Worm (Caenorhabditis elegans) whole organism, young adult: ENCODE data around the gene evl-14.
A peak's percentile ranks its signal among the peaks of the same experiment; 100 is the strongest.

Experiments used
- D2030.7 ChIP-seq: fragments of 200-800 bp; sonication (Bioruptor generic); IDR thresholded peaks from 2 replicates; pipeline ENCODE4 v1.3.6; 2022; ENCODE audit warnings: missing genetic modification reagents, missing genetic modification characterization, missing compliant biosample characterization
- F57C9.4 ChIP-seq: sonication (generic microtip); optimal IDR thresholded peaks from 2 replicates; lab custom pipeline; 2017; ENCODE audit warnings: mild to moderate bottlenecking, missing genetic modification characterization, missing compliant biosample characterization
- K12H6.12 ChIP-seq: fragments of 200-800 bp; sonication (Bioruptor generic); optimal IDR thresholded peaks from 2 replicates; lab custom pipeline; 2018; ENCODE audit warnings: mild to moderate bottlenecking, missing genetic modification characterization, missing compliant biosample characterization
- T07F8.4 ChIP-seq: sonication (generic microtip); optimal IDR thresholded peaks from 2 replicates; lab custom pipeline; 2016; ENCODE audit warnings: mild to moderate bottlenecking, missing genetic modification characterization, moderate library complexity, missing compliant biosample characterization
- T26A5.8 ChIP-seq: sonication (generic microtip); optimal IDR thresholded peaks from 2 replicates; lab custom pipeline; 2016; ENCODE audit warnings: missing genetic modification characterization, missing compliant biosample characterization
- ZK185.1 ChIP-seq: sonication (generic microtip); optimal IDR thresholded peaks from 2 replicates; lab custom pipeline; 2016; ENCODE audit warnings: mild to moderate bottlenecking, missing genetic modification characterization, missing compliant biosample characterization; ENCODE audit not compliant: poor library complexity, severe bottlenecking
- aptf-2 ChIP-seq: fragments of 200-800 bp; sonication (Bioruptor generic); conservative IDR thresholded peaks from 2 replicates; pipeline ENCODE4 v1.3.6; 2022; ENCODE audit warnings: missing genetic modification reagents, missing genetic modification characterization, missing compliant biosample characterization
- aptf-3 ChIP-seq: fragments of 200-800 bp; sonication (Bioruptor generic); IDR thresholded peaks from 2 replicates; pipeline ENCODE4 v1.3.6; 2022; ENCODE audit warnings: missing genetic modification characterization, missing compliant biosample characterization
- atf-7 ChIP-seq: sonication (generic microtip); optimal IDR thresholded peaks from 2 replicates; lab custom pipeline; 2017; ENCODE audit warnings: mild to moderate bottlenecking, missing genetic modification characterization, missing compliant biosample characterization
- athp-1 ChIP-seq: sonication (generic microtip); optimal IDR thresholded peaks from 2 replicates; lab custom pipeline; 2017; ENCODE audit warnings: mild to moderate bottlenecking, missing genetic modification characterization, missing compliant biosample characterization
- cebp-1 ChIP-seq, 2 experiments: fragments of 200-800 bp in 1 of 2; sonication (Bioruptor generic) in 1 of 2; sonication (generic microtip) in 1 of 2; IDR thresholded peaks in 1 of 2; optimal IDR thresholded peaks in 1 of 2; 2 replicates each; pipeline versions ENCODE4 v1.3.6 to Lab custom; 2017 to 2022; ENCODE audit warnings: missing compliant biosample characterization in 2 of 2, missing genetic modification characterization in 2 of 2, mild to moderate bottlenecking in 1 of 2, missing genetic modification reagents in 1 of 2, moderate library complexity in 1 of 2
- dpl-1 ChIP-seq: fragments of 150-350 bp; optimal IDR thresholded peaks from 2 replicates; lab custom pipeline; 2014; ENCODE audit warnings: missing biosample characterization, missing genetic modification reagents, missing genetic modification characterization
- egrh-3 ChIP-seq: fragments of 200-800 bp; sonication (Bioruptor generic); IDR thresholded peaks from 2 replicates; pipeline ENCODE4 v1.3.6; 2022; ENCODE audit warnings: missing genetic modification reagents, missing genetic modification characterization, missing compliant biosample characterization
- ekl-4 ChIP-seq: fragments of 200-800 bp; sonication (Bioruptor generic); IDR thresholded peaks from 2 replicates; pipeline ENCODE4 v1.3.6; 2022; ENCODE audit warnings: missing genetic modification reagents, missing genetic modification characterization, missing compliant biosample characterization
- him-1 ChIP-seq: sonication (generic microtip); optimal IDR thresholded peaks from 2 replicates; lab custom pipeline; 2016; ENCODE audit warnings: missing genotype, missing genetic modification reagents, missing genetic modification characterization, missing compliant biosample characterization
- hlh-26 ChIP-seq: fragments of 200-800 bp; sonication (Bioruptor generic); conservative IDR thresholded peaks from 2 replicates; pipeline ENCODE4 v1.3.6; 2022; ENCODE audit warnings: missing genetic modification reagents, missing genetic modification characterization, missing compliant biosample characterization
- hmg-1.2 ChIP-seq: fragments of 200-800 bp; sonication (Bioruptor generic); IDR thresholded peaks from 2 replicates; pipeline ENCODE4 v1.3.6; 2022; ENCODE audit warnings: missing genetic modification reagents, missing genetic modification characterization, missing compliant biosample characterization
- lag-1 ChIP-seq: fragments of 200-800 bp; sonication (Bioruptor generic); IDR thresholded peaks from 2 replicates; pipeline ENCODE4 v1.3.6; 2022; ENCODE audit warnings: missing genetic modification reagents, missing genetic modification characterization, missing compliant biosample characterization
- lin-54 ChIP-seq: fragments of 200-800 bp; sonication (Bioruptor generic); optimal IDR thresholded peaks from 2 replicates; lab custom pipeline; 2018; ENCODE audit warnings: mild to moderate bottlenecking, missing genetic modification characterization, missing compliant biosample characterization
- madf-10 ChIP-seq: sonication (generic microtip); optimal IDR thresholded peaks from 2 replicates; lab custom pipeline; 2016; ENCODE audit warnings: mild to moderate bottlenecking, missing genetic modification characterization, missing compliant biosample characterization
- madf-6 ChIP-seq: fragments of 200-800 bp; sonication (Bioruptor generic); IDR thresholded peaks from 2 replicates; pipeline ENCODE4 v1.3.6; 2022; ENCODE audit warnings: missing genetic modification reagents, missing genetic modification characterization, missing compliant biosample characterization
- mcd-1 ChIP-seq: fragments of 200-800 bp; sonication (Bioruptor generic); IDR thresholded peaks from 2 replicates; pipeline ENCODE4 v1.3.6; 2022; ENCODE audit warnings: missing genetic modification reagents, missing genetic modification characterization, missing compliant biosample characterization
- mes-4 ChIP-seq: sonication (generic microtip); optimal IDR thresholded peaks from 2 replicates; lab custom pipeline; 2016; ENCODE audit warnings: missing genotype, missing genetic modification characterization, missing compliant biosample characterization
- nfya-2 ChIP-seq: fragments of 200-800 bp; sonication (Bioruptor generic); IDR thresholded peaks from 2 replicates; pipeline ENCODE4 v1.3.6; 2022; ENCODE audit warnings: missing genetic modification reagents, missing genetic modification characterization, missing compliant biosample characterization
- pbrm-1 ChIP-seq: fragments of 200-800 bp; sonication (Bioruptor generic); IDR thresholded peaks from 2 replicates; pipeline ENCODE4 v1.3.6; 2022; ENCODE audit warnings: missing genetic modification reagents, missing genetic modification characterization, missing compliant biosample characterization
- pha-4 ChIP-seq: fragments of 150-350 bp; sonication (generic microtip); optimal IDR thresholded peaks from 2 replicates; lab custom pipeline; 2014; ENCODE audit warnings: missing biosample characterization, missing genetic modification reagents, missing genetic modification characterization
- sea-2 ChIP-seq: fragments of 200-800 bp; sonication (Bioruptor generic); IDR thresholded peaks from 2 replicates; pipeline ENCODE4 v1.3.6; 2022; ENCODE audit warnings: missing genetic modification characterization, missing compliant biosample characterization
- snpc-4 ChIP-seq, 5 experiments: fragments of 150-350 bp in 1 of 5; sonication (generic microtip) in 4 of 5; optimal IDR thresholded peaks; 2 replicates each; lab custom pipeline; 2014 to 2018; ENCODE audit warnings: missing genetic modification characterization in 5 of 5, missing biosample characterization in 3 of 5, antibody characterized with exemption in 2 of 5, mild to moderate bottlenecking in 2 of 5, missing compliant biosample characterization in 2 of 5, missing genotype in 2 of 5, moderate library complexity in 2 of 5, missing genetic modification reagents in 1 of 5
- somi-1 ChIP-seq: fragments of 200-800 bp; sonication (Bioruptor generic); optimal IDR thresholded peaks from 2 replicates; lab custom pipeline; 2018; ENCODE audit warnings: mild to moderate bottlenecking, missing genetic modification characterization, missing compliant biosample characterization
- sptf-2 ChIP-seq: fragments of 200-800 bp; sonication (Bioruptor generic); optimal IDR thresholded peaks from 2 replicates; lab custom pipeline; 2018; ENCODE audit warnings: mild to moderate bottlenecking, missing genetic modification characterization, missing compliant biosample characterization
- tlf-1 ChIP-seq: fragments of 200-800 bp; sonication (Bioruptor generic); optimal IDR thresholded peaks from 2 replicates; lab custom pipeline; 2018; ENCODE audit warnings: mild to moderate bottlenecking, missing genetic modification characterization, missing compliant biosample characterization
- zfh-2 ChIP-seq: fragments of 200-800 bp; sonication (Bioruptor generic); conservative IDR thresholded peaks from 2 replicates; pipeline ENCODE4 v1.3.6; 2022; ENCODE audit warnings: missing genetic modification reagents, missing genetic modification characterization, missing compliant biosample characterization
- ztf-26 ChIP-seq: sonication (generic microtip); optimal IDR thresholded peaks from 2 replicates; lab custom pipeline; 2017; ENCODE audit warnings: missing genetic modification characterization, missing compliant biosample characterization

The evl-14 gene

ce11 chrIII:4281955-4282618 lies 30.8 kb downstream of the evl-14 start (continued):
- no peak for TF ChIP-seq mes-4 (tag; lab: Kevin White, UChicago)
- no peak for TF ChIP-seq hlh-26 (GFP tag; lab: Robert Waterston, UW)
- TF ChIP-seq pha-4, result peak; percentile 26
- TF ChIP-seq atf-7 (tag; lab: Kevin White, UChicago), result peak; percentile 100
- TF ChIP-seq lag-1, result peak; percentile 91; the same call in 1 of the 2 replicates
- peak; percentile 86; the same call in 1 of the 2 replicates for TF ChIP-seq sea-2 (GFP tag; lab: Robert Waterston, UW)
- TF ChIP-seq somi-1, result peak; percentile 100

- no peak for TF ChIP-seq pbrm-1
- no peak for TF ChIP-seq T26A5.8
- no peak for TF ChIP-seq lin-54 (GFP tag; lab: Kevin White, UChicago)
- TF ChIP-seq ztf-26 (tag; lab: Kevin White, UChicago), result no peak
- TF ChIP-seq snpc-4 (GFP tag; optimal IDR thresholded peaks at IDR 0.05; lab: Kevin White, UChicago), result no peak
- no peak for TF ChIP-seq snpc-4 (tag; optimal IDR thresholded peaks at IDR 0.05; lab: Kevin White, UChicago)
- TF ChIP-seq egrh-3 (GFP tag; lab: Robert Waterston, UW), result peak; percentile 66; the same call in 1 of the 2 replicates
- no peak for TF ChIP-seq F57C9.4
- TF ChIP-seq madf-6 (GFP tag; lab: Robert Waterston, UW), result 0 out of 2 replicates have a peak, but pooled peaks have one; percentile 6
- TF ChIP-seq aptf-2, result peak; percentile 56; the same call in 1 of the 2 replicates
- no peak for TF ChIP-seq sptf-2
- TF ChIP-seq ekl-4 (GFP tag; lab: Robert Waterston, UW), result no peak
- no peak for TF ChIP-seq tlf-1 (GFP tag; lab: Kevin White, UChicago)
- peak; percentile 29; the same call in 1 of the 2 replicates for TF ChIP-seq mcd-1 (GFP tag; lab: Robert Waterston, UW)
- TF ChIP-seq athp-1 (tag; lab: Kevin White, UChicago), result no peak
- TF ChIP-seq K12H6.12 (tag; lab: Kevin White, UChicago), result peak; percentile 3
- TF ChIP-seq zfh-2 (GFP tag; lab: Robert Waterston, UW), result peak; percentile 93
- 0 out of 2 replicates have a peak, but pooled peaks have one; percentile 39 for TF ChIP-seq hmg-1.2 (GFP tag; lab: Robert Waterston, UW)
- TF ChIP-seq cebp-1 (GFP tag; IDR thresholded peaks at IDR 0.05; lab: Robert Waterston, UW), result no peak
- peak; percentile 41 for TF ChIP-seq cebp-1 (tag; optimal IDR thresholded peaks at IDR 0.05; lab: Kevin White, UChicago)
Measured at ce11 chrIII:4280215-4281173, 32.4 kb downstream of the evl-14 start, which contains the start of gene sup-26. sup-26 (minus strand) TSS chrIII:4280224.

DNA sequence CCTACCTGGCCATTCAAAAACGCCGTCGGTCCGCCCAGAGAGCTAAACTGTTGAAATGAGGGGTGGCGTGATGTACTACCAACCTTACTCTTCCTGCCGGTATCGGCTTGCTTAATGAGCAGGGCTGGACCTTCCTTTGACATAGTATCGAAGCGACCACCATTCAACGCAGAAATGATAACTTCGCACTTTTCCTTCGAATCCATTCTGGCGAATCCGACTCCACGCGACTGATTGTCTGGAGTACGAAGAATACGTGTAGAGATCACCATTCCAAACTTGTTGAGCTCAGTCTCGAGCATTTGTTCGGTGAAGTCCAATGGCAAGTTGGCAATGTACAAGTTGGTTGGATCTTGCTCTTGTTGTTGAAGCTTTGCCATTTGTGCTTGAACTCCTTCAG lies 34.7 kb downstream of the evl-14 start:
- TF ChIP-seq madf-10 (tag; lab: Kevin White, UChicago), result no peak
- no peak for TF ChIP-seq D2030.7 (GFP tag; lab: Robert Waterston, UW)
- no peak for TF ChIP-seq nfya-2 (GFP tag; lab: Robert Waterston, UW)
- no peak for TF ChIP-seq dpl-1 (GFP tag; lab: Kevin White, UChicago)
- TF ChIP-seq zfh-2 (GFP tag; lab: Robert Waterston, UW), result no peak
- TF ChIP-seq madf-6 (GFP tag; lab: Robert Waterston, UW), result no peak
- no peak for TF ChIP-seq sea-2 (GFP tag; lab: Robert Waterston, UW)
- no peak for TF ChIP-seq ZK185.1 (tag; lab: Kevin White, UChicago)
- no peak for TF ChIP-seq T07F8.4 (tag; lab: Kevin White, UChicago)
- no peak for TF ChIP-seq aptf-3
- no peak for TF ChIP-seq him-1 (tag; lab: Kevin White, UChicago)
